Worm (Caenorhabditis elegans): ENCODE data around the gene R07E5.4.
"Not testable (repeated sequence)": the region's sequence is repeated elsewhere in the genome, so short reads cannot be mapped to it uniquely, and the experiment has no call there.

The R07E5.4 gene

ce11 chrIII:4414041-4414440 lies 19.4 kb downstream of the R07E5.4 start:
- TF ChIP-seq hlh-30 (tag; optimal IDR thresholded peaks at IDR 0.05; ENCODE audit: insufficient read depth) (peak; percentile 36), hlh-11 (tag; optimal IDR thresholded peaks at IDR 0.05) (peak; percentile 20), nhr-102 (tag; optimal IDR thresholded peaks at IDR 0.05) (peak; percentile 58), F10B5.3 (tag; optimal IDR thresholded peaks at IDR 0.05) (peak; percentile 15), ZK337.2 (GFP tag; IDR thresholded peaks at IDR 0.05) (peak; percentile 39; the same call in 1 of the 2 replicates), mep-1 (tag; optimal IDR thresholded peaks at IDR 0.05) (peak; percentile 56), snpc-4 (tag; optimal IDR thresholded peaks at IDR 0.05) (peak; percentile 90), hif-1 (tag; optimal IDR thresholded peaks at IDR 0.05) (peak in 1 of 2 experiments; percentile 38), snpc-1.2 (GFP tag; IDR thresholded peaks at IDR 0.05) (peak; percentile 68), gei-8 (GFP tag; optimal IDR thresholded peaks at IDR 0.05) (peak; percentile 38), F44E2.7 (GFP tag; IDR thresholded peaks at IDR 0.05) (peak; percentile 71; the same call in 1 of the 2 replicates), lsy-2 (tag; optimal IDR thresholded peaks at IDR 0.05) (peak; percentile 28 to 74), mes-2 (tag; optimal IDR thresholded peaks at IDR 0.05; ENCODE audit: poor library complexity, severe bottlenecking) (peak; percentile 67), daf-16 (GFP tag; optimal IDR thresholded peaks at IDR 0.05) (peak in 1 of 2 experiments; percentile 13), daf-16 (tag; optimal IDR thresholded peaks at IDR 0.05) (peak; percentile 7), spr-1 (tag; optimal IDR thresholded peaks at IDR 0.05) (peak; percentile 12), lin-38 (GFP tag; IDR thresholded peaks at IDR 0.05) (peak; percentile 80), php-3 (GFP tag; IDR thresholded peaks at IDR 0.05) (0 out of 2 replicates have a peak, but pooled peaks have one; percentile 43), hmg-1.1 (GFP tag; IDR thresholded peaks at IDR 0.05) (peak; percentile 87), ctbp-1 (GFP tag; IDR thresholded peaks at IDR 0.05) (peak; percentile 75), lin-29 (GFP tag; IDR thresholded peaks at IDR 0.05) (peak; percentile 26; the same call in 1 of the 2 replicates), duxl-1 (tag; optimal IDR thresholded peaks at IDR 0.05; ENCODE audit: poor library complexity) (peak; percentile 67), pha-4 (GFP tag; IDR thresholded peaks at IDR 0.05) (peak; percentile 76), lin-1 (GFP tag; IDR thresholded peaks at IDR 0.05) (peak; percentile 46; the same call in 1 of the 2 replicates), aha-1 (tag) (peak; percentile 83), dmd-9 (GFP tag; IDR thresholded peaks at IDR 0.05) (peak; percentile 30; the same call in 1 of the 2 replicates), saeg-2 (GFP tag; IDR thresholded peaks at IDR 0.05) (peak; percentile 56; the same call in 1 of the 2 replicates), dpl-1 (GFP tag; optimal IDR thresholded peaks at IDR 0.05) (peak; percentile 41), lim-7 (GFP tag; IDR thresholded peaks at IDR 0.05) (peak; percentile 73), zfp-3 (GFP tag; conservative IDR thresholded peaks at IDR 0.05) (peak; percentile 74; the same call in 1 of the 2 replicates), Y105C5A.15 (GFP tag; IDR thresholded peaks at IDR 0.05) (peak; percentile 79; the same call in 1 of the 2 replicates), F37D6.2 (tag; optimal IDR thresholded peaks at IDR 0.05) (peak; percentile 5), spr-3 (GFP tag; optimal IDR thresholded peaks at IDR 0.05) (peak; percentile 38), dmd-6 (GFP tag; IDR thresholded peaks at IDR 0.05) (peak; percentile 69), ceh-20 (GFP tag; IDR thresholded peaks at IDR 0.05) (peak; percentile 82), dve-1 (tag; optimal IDR thresholded peaks at IDR 0.05; ENCODE audit: insufficient read depth) (peak; percentile 46), nhr-42 (GFP tag; IDR thresholded peaks at IDR 0.05) (0 out of 2 replicates have a peak, but pooled peaks have one; percentile 7), rbr-2 (tag; optimal IDR thresholded peaks at IDR 0.05) (peak; percentile 65), madf-9 (GFP tag; conservative IDR thresholded peaks at IDR 0.05) (peak; percentile 35; the same call in 1 of the 2 replicates), madf-5 (GFP tag; IDR thresholded peaks at IDR 0.05) (0 out of 4 replicates have a peak, but pooled peaks have one; percentile 16 to 33), ztf-7 (tag; optimal IDR thresholded peaks at IDR 0.05) (peak; percentile 47), arid-1 (GFP tag; conservative IDR thresholded peaks at IDR 0.05) (peak; percentile 62), D1046.2 (GFP tag; IDR thresholded peaks at IDR 0.05) (peak; percentile 63; the same call in 1 of the 2 replicates), vab-7 (GFP tag; IDR thresholded peaks at IDR 0.05) (peak; percentile 68), T26A8.4 (GFP tag; IDR thresholded peaks at IDR 0.05) (peak; percentile 84), T20F7.1 (GFP tag; optimal IDR thresholded peaks at IDR 0.05) (peak; percentile 28), Y5F2A.4 (GFP tag; optimal IDR thresholded peaks at IDR 0.05) (peak; percentile 65), Y48G9A.11 (GFP tag; IDR thresholded peaks at IDR 0.05) (0 out of 2 replicates have a peak, but pooled peaks have one; percentile 39)
- TF ChIP-seq pha-4 (tag; optimal IDR thresholded peaks at IDR 0.05): not testable (repeated sequence)
